Worm (Caenorhabditis elegans) whole organism, L2 larva: Measurements from ENCODE around the gene serp-1.2.

Experiments
- Y55F3AM.14 ChIP-seq: fragments of 200-800 bp; sonication (Bioruptor generic); optimal IDR thresholded peaks from 2 replicates; lab custom pipeline; 2018; ENCODE audit warnings: mild to moderate bottlenecking, missing genetic modification characterization, missing compliant biosample characterization
- blmp-1 ChIP-seq: sonication (generic microtip); optimal IDR thresholded peaks from 2 replicates; lab custom pipeline; 2017; ENCODE audit warnings: missing genetic modification characterization, mild to moderate bottlenecking, missing compliant biosample characterization, antibody characterized with exemption, moderate library complexity; ENCODE audit not compliant: insufficient read depth
- egl-27 ChIP-seq: sonication (generic microtip); optimal IDR thresholded peaks from 3 replicates; lab custom pipeline; 2017; ENCODE audit warnings: missing biosample characterization, missing genetic modification reagents, missing genetic modification characterization
- elt-3 ChIP-seq: sonication (generic microtip); optimal IDR thresholded peaks from 2 replicates; lab custom pipeline; 2017; ENCODE audit warnings: missing biosample characterization, missing genetic modification characterization
- mab-5 ChIP-seq: fragments of 150-350 bp; optimal IDR thresholded peaks from 2 replicates; lab custom pipeline; 2014; ENCODE audit warnings: missing biosample characterization, missing genetic modification characterization
- nhr-12 ChIP-seq: fragments of 150-350 bp; optimal IDR thresholded peaks from 2 replicates; lab custom pipeline; 2014; ENCODE audit warnings: missing biosample characterization, missing genetic modification characterization
- nhr-23 ChIP-seq: fragments of 150-350 bp; optimal IDR thresholded peaks from 2 replicates; lab custom pipeline; 2014; ENCODE audit warnings: missing biosample characterization, missing genetic modification reagents, missing genetic modification characterization
- snpc-4 ChIP-seq: fragments of 150-350 bp; optimal IDR thresholded peaks from 2 replicates; lab custom pipeline; 2014; ENCODE audit warnings: missing biosample characterization, missing genetic modification characterization
- unc-39 ChIP-seq: fragments of 150-350 bp; optimal IDR thresholded peaks from 2 replicates; lab custom pipeline; 2014; ENCODE audit warnings: missing biosample characterization, missing genetic modification characterization
- unc-62 ChIP-seq: fragments of 150-350 bp; optimal IDR thresholded peaks from 2 replicates; lab custom pipeline; 2014; ENCODE audit warnings: missing biosample characterization, missing genetic modification reagents, missing genetic modification characterization
- ztf-11 ChIP-seq: sonication (generic microtip); optimal IDR thresholded peaks from 2 replicates; lab custom pipeline; 2017; ENCODE audit warnings: missing biosample characterization, missing genetic modification characterization

DNA sequence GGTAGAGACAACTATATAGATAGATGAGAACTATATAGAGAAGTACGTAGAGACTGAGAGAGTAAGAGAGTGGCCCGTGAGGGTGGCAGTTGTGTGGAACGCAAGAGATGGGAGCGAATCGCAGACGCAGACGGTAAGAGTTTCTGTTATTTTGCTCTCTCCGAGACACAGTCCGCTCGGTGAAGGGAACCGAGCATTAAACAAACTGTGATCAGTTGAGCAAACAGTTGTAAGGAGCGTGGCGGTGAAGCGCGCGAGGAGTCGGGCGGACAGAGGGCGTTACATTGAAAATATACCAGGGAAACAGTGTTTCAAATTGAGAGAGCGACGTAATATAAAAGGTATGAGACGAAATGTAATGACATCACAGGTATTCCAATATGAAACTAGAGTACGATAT lies 4.0 kb downstream of the serp-1.2 start:
- TF ChIP-seq egl-27 (peak; percentile 11), unc-62 (no peak), blmp-1 (tag; lab: Kevin White, UChicago) (no peak), snpc-4 (no peak), mab-5 (no peak), unc-39 (no peak), nhr-23 (tag; lab: Kevin White, UChicago) (no peak), elt-3 (no peak), ztf-11 (tag; lab: Kevin White, UChicago) (no peak), Y55F3AM.14 (GFP tag; lab: Kevin White, UChicago) (no peak), nhr-12 (tag; lab: Kevin White, UChicago) (no peak)
